Fruit fly (Drosophila melanogaster) whole organism, adult: ENCODE results near the gene CtsL4.

Experiments
- CG11617 ChIP-seq: fragments of 200-800 bp; sonication (Bioruptor generic); optimal IDR thresholded peaks from 2 replicates; lab custom pipeline; 2017; ENCODE audit warnings: mild to moderate bottlenecking, missing biosample characterization, missing genetic modification reagents, missing genetic modification characterization
- CG12768 ChIP-seq: fragments of 200-800 bp; sonication (Bioruptor generic); optimal IDR thresholded peaks from 2 replicates; lab custom pipeline; 2017; ENCODE audit warnings: missing biosample characterization, missing genetic modification characterization, mild to moderate bottlenecking, moderate library complexity, missing genetic modification reagents
- CG5204 ChIP-seq: fragments of 200-800 bp; sonication (Bioruptor generic); optimal IDR thresholded peaks from 2 replicates; lab custom pipeline; 2016; ENCODE audit warnings: missing biosample characterization, missing genetic modification characterization
- Mnt ChIP-seq: fragments of 200-800 bp; sonication (Bioruptor generic); optimal IDR thresholded peaks from 2 replicates; lab custom pipeline; 2016; ENCODE audit warnings: missing biosample characterization, mild to moderate bottlenecking, missing genetic modification characterization
- kay ChIP-seq: fragments of 200-800 bp; sonication (Bioruptor generic); peaks from one replicate; lab custom pipeline; 2016; ENCODE audit warnings: missing biosample characterization, missing genetic modification characterization, borderline replicate concordance

DNA sequence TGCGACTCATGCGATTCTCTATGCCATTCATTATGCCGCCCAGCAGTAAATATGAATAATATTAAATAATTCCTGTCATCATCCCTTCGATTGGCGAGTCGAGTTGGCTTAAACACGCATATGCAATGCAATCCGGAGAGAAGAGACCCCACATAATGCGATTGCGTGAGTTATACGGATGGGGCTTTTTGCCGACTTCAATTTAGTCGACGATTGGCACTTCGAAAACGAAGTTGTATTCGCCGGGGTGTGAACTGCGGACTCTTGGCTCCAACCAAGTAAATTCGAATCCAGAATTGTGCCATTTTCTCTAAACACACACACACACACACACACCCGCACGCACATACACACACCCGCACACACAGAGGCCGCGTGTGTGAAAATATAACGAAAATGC, 19.9 kb upstream of the CtsL4 start:
- TF ChIP-seq CG12768 (GFP tag; lab: Kevin White, UChicago) (no peak), CG11617 (no peak), CG5204 (no peak), kay (no peak), Mnt (GFP tag; lab: Kevin White, UChicago) (no peak)
